Worm (Caenorhabditis elegans) whole organism, late embryonic: ENCODE data around the gene col-43.

Source experiments
- dmd-4 ChIP-seq: sonication (generic microtip); optimal IDR thresholded peaks from 2 replicates; lab custom pipeline; 2016; ENCODE audit warnings: borderline replicate concordance, missing genetic modification characterization, missing compliant biosample characterization
- dve-1 ChIP-seq: sonication (generic microtip); optimal IDR thresholded peaks from 2 replicates; lab custom pipeline; 2017; ENCODE audit warnings: antibody characterized with exemption, mild to moderate bottlenecking, missing genetic modification characterization, missing compliant biosample characterization
- hlh-6 ChIP-seq: sonication (generic microtip); optimal IDR thresholded peaks from 2 replicates; lab custom pipeline; 2016; ENCODE audit warnings: missing genotype, missing genetic modification characterization, missing compliant biosample characterization
- rnt-1 ChIP-seq: sonication (generic microtip); optimal IDR thresholded peaks from 2 replicates; lab custom pipeline; 2016; ENCODE audit warnings: missing genetic modification characterization, missing compliant biosample characterization
- unc-55 ChIP-seq: sonication (generic microtip); optimal IDR thresholded peaks from 2 replicates; lab custom pipeline; 2017; ENCODE audit warnings: missing biosample characterization, missing genetic modification reagents, missing genetic modification characterization

ce11 chrV:8016928-8017327 is 33.8 kb downstream of the col-43 start, which contains the start of gene sptl-2:
- TF ChIP-seq dve-1 (tag; lab: Kevin White, UChicago), result no peak
- TF ChIP-seq unc-55 (GFP tag; lab: Kevin White, UChicago), result no peak
- no peak for TF ChIP-seq hlh-6
- no peak for TF ChIP-seq dmd-4 (tag; lab: Kevin White, UChicago)
- TF ChIP-seq rnt-1, result no peak
